Worm (Caenorhabditis elegans): Measurements from ENCODE around the gene AC7.3.
"Not testable (repeated sequence)": the region's sequence is repeated elsewhere in the genome, so short reads cannot be mapped to it uniquely, and the experiment has no call there.

AC7.3 gene

ce11 chrIV:5088814-5089322, 22.8 kb upstream of the AC7.3 start, which contains the start of gene ivd-1 (continued):
- TF ChIP-seq R02D3.7 (tag; optimal IDR thresholded peaks at IDR 0.05), result no peak
- no peak for TF ChIP-seq skn-1 (tag; optimal IDR thresholded peaks at IDR 0.05)
- TF ChIP-seq C34F6.9 (tag; optimal IDR thresholded peaks at IDR 0.05), result peak; percentile 29
- TF ChIP-seq snpc-4 (tag; optimal IDR thresholded peaks at IDR 0.05), result no peak
- TF ChIP-seq ztf-4 (tag; optimal IDR thresholded peaks at IDR 0.05), result no peak
- TF ChIP-seq nhr-237 (tag; optimal IDR thresholded peaks at IDR 0.05), result no peak

- TF ChIP-seq blmp-1 (tag; optimal IDR thresholded peaks at IDR 0.05; ENCODE audit: insufficient read depth), result peak; percentile 75
- TF ChIP-seq C34F6.9 (tag; optimal IDR thresholded peaks at IDR 0.05), result peak; percentile 6
- peak; percentile 59 for TF ChIP-seq sma-9 (GFP tag; optimal IDR thresholded peaks at IDR 0.05)
- TF ChIP-seq sma-9 (tag; optimal IDR thresholded peaks at IDR 0.05), result not testable (repeated sequence)
- TF ChIP-seq fos-1 (tag; optimal IDR thresholded peaks at IDR 0.05), result peak; percentile 58
- TF ChIP-seq nhr-25 (tag; optimal IDR thresholded peaks at IDR 0.05), result peak; percentile 51
- peak; percentile 32 for TF ChIP-seq skn-1 (tag; optimal IDR thresholded peaks at IDR 0.05)
- peak; percentile 28 for TF ChIP-seq sma-3 (GFP tag; optimal IDR thresholded peaks at IDR 0.05)
- TF ChIP-seq lsy-2 (tag; optimal IDR thresholded peaks at IDR 0.05), result peak in 1 of 2 experiments; percentile 82
- peak; percentile 23 for TF ChIP-seq F13H6.1 (tag; optimal IDR thresholded peaks at IDR 0.05)
- TF ChIP-seq crh-2 (tag; optimal IDR thresholded peaks at IDR 0.05), result peak; percentile 11
Observed at ce11 chrIV:5089795-5090528, 21.7 kb upstream of the AC7.3 start.

ce11 chrIV:5090993-5091793, 20.4 kb upstream of the AC7.3 start, which contains the start of the genes snpn-1 and C02B10.4:
snpn-1 (minus strand) TSS chrIV:5091043.
C02B10.4 (plus strand) TSS chrIV:5091586.
- TF ChIP-seq unc-39 (tag; optimal IDR thresholded peaks at IDR 0.05), result no peak
- TF ChIP-seq snpc-4 (tag; optimal IDR thresholded peaks at IDR 0.05), result no peak
- no peak for TF ChIP-seq nhr-23 (tag; optimal IDR thresholded peaks at IDR 0.05)
- TF ChIP-seq nhr-129 (tag; optimal IDR thresholded peaks at IDR 0.05), result peak; percentile 56
- TF ChIP-seq lin-39 (tag; optimal IDR thresholded peaks at IDR 0.05), result no peak
- peak; percentile 15 for TF ChIP-seq gmeb-1 (tag; optimal IDR thresholded peaks at IDR 0.05)
- no peak for TF ChIP-seq ceh-16 (tag; optimal IDR thresholded peaks at IDR 0.05)
- no peak for TF ChIP-seq sma-3 (GFP tag; optimal IDR thresholded peaks at IDR 0.05)
- TF ChIP-seq lin-13 (GFP tag; optimal IDR thresholded peaks at IDR 0.05), result no peak
- TF ChIP-seq ZK546.5 (tag; optimal IDR thresholded peaks at IDR 0.05), result no peak
- TF ChIP-seq lsy-2 (tag; optimal IDR thresholded peaks at IDR 0.05), result peak; percentile 96 to 99
- peak; percentile 54 for TF ChIP-seq crh-2 (tag; optimal IDR thresholded peaks at IDR 0.05)
- no peak for TF ChIP-seq nhr-12 (tag; optimal IDR thresholded peaks at IDR 0.05)
- no peak for TF ChIP-seq mab-5 (tag; optimal IDR thresholded peaks at IDR 0.05)
- no peak for TF ChIP-seq nhr-77 (tag; optimal IDR thresholded peaks at IDR 0.05)
- TF ChIP-seq nhr-10 (tag; optimal IDR thresholded peaks at IDR 0.05), result no peak
- TF ChIP-seq skn-1 (tag; optimal IDR thresholded peaks at IDR 0.05), result no peak
- TF ChIP-seq nhr-21 (tag; optimal IDR thresholded peaks at IDR 0.05), result no peak
- TF ChIP-seq fos-1 (tag; optimal IDR thresholded peaks at IDR 0.05), result peak; percentile 13
- TF ChIP-seq zag-1 (tag; optimal IDR thresholded peaks at IDR 0.05), result no peak
- TF ChIP-seq ztf-1 (GFP tag; conservative IDR thresholded peaks at IDR 0.05), result no peak
- TF ChIP-seq nhr-6 (tag; optimal IDR thresholded peaks at IDR 0.05), result no peak
- TF ChIP-seq C34F6.9 (tag; optimal IDR thresholded peaks at IDR 0.05), result peak; percentile 75
- TF ChIP-seq sem-4 (tag; optimal IDR thresholded peaks at IDR 0.05), result peak; percentile 24
- no peak for TF ChIP-seq alr-1 (tag; optimal IDR thresholded peaks at IDR 0.05)
- TF ChIP-seq ztf-11 (tag; optimal IDR thresholded peaks at IDR 0.05), result no peak
- TF ChIP-seq nhr-25 (tag; optimal IDR thresholded peaks at IDR 0.05), result peak; percentile 23
- TF ChIP-seq Y55F3AM.14 (GFP tag; optimal IDR thresholded peaks at IDR 0.05), result no peak
- TF ChIP-seq nhr-11 (tag; optimal IDR thresholded peaks at IDR 0.05), result no peak
- TF ChIP-seq sma-9 (GFP tag; optimal IDR thresholded peaks at IDR 0.05), result peak; percentile 37
- no peak for TF ChIP-seq sma-9 (tag; optimal IDR thresholded peaks at IDR 0.05)
- TF ChIP-seq elt-3 (tag; optimal IDR thresholded peaks at IDR 0.05), result no peak
- no peak for TF ChIP-seq mdl-1 (tag; optimal IDR thresholded peaks at IDR 0.05)
- no peak for TF ChIP-seq peb-1 (tag; optimal IDR thresholded peaks at IDR 0.05)
- no peak for TF ChIP-seq R02D3.7 (tag; optimal IDR thresholded peaks at IDR 0.05)
- no peak for TF ChIP-seq ztf-4 (tag; optimal IDR thresholded peaks at IDR 0.05)
- no peak for TF ChIP-seq nhr-237 (tag; optimal IDR thresholded peaks at IDR 0.05)
- no peak for TF ChIP-seq egl-27 (tag; optimal IDR thresholded peaks at IDR 0.05)
- no peak for TF ChIP-seq elt-1 (tag; optimal IDR thresholded peaks at IDR 0.05)
- TF ChIP-seq unc-55 (GFP tag; optimal IDR thresholded peaks at IDR 0.05), result peak; percentile 85
- no peak for TF ChIP-seq unc-62 (GFP tag; optimal IDR thresholded peaks at IDR 0.05)
- no peak for TF ChIP-seq ama-1 (optimal IDR thresholded peaks at IDR 0.05)
- peak; percentile 19 for TF ChIP-seq blmp-1 (tag; optimal IDR thresholded peaks at IDR 0.05; ENCODE audit: insufficient read depth)
- no peak for TF ChIP-seq lin-11 (tag; optimal IDR thresholded peaks at IDR 0.05)

All from whole organism, L2 larva.